Worm (Caenorhabditis elegans): Measurements from ENCODE around the gene snt-2.

- TF ChIP-seq elt-3 (tag; optimal IDR thresholded peaks at IDR 0.05), result no peak
- no peak for TF ChIP-seq drap-1 (GFP tag; optimal IDR thresholded peaks at IDR 0.05)
- TF ChIP-seq lin-13 (tag; optimal IDR thresholded peaks at IDR 0.05), result no peak
- peak; percentile 43 for TF ChIP-seq unc-62 (GFP tag; optimal IDR thresholded peaks at IDR 0.05)
- TF ChIP-seq zip-8 (tag; optimal IDR thresholded peaks at IDR 0.05), result no peak
- TF ChIP-seq snpc-4 (tag; optimal IDR thresholded peaks at IDR 0.05), result no peak
- no peak for TF ChIP-seq lsy-2 (tag; optimal IDR thresholded peaks at IDR 0.05)
- TF ChIP-seq nhr-12 (tag; optimal IDR thresholded peaks at IDR 0.05), result no peak
- TF ChIP-seq mab-5 (tag; optimal IDR thresholded peaks at IDR 0.05), result no peak
- no peak for TF ChIP-seq nhr-28 (tag; optimal IDR thresholded peaks at IDR 0.05)
- no peak for TF ChIP-seq ces-1 (GFP tag; optimal IDR thresholded peaks at IDR 0.05)
- no peak for TF ChIP-seq nhr-76 (tag; optimal IDR thresholded peaks at IDR 0.05)
These were observed 29.2 kb upstream of the snt-2 start, which contains the start of gene clec-149 for ce11 chrIII:822546-823272.
